Fruit fly (Drosophila melanogaster) whole organism, embryonic: ENCODE data around the gene Mlp84B.
A peak's percentile ranks its signal among the peaks of the same experiment; 100 is the strongest.

Source experiments
- ATbp ChIP-seq: fragments of 200-800 bp; sonication (Bioruptor generic); optimal IDR thresholded peaks from 2 replicates; lab custom pipeline; 2017; ENCODE audit warnings: missing biosample characterization, mild to moderate bottlenecking, missing genetic modification characterization, missing genetic modification reagents
- B-H2 ChIP-seq: fragments of 200-800 bp; sonication (Bioruptor generic); optimal IDR thresholded peaks from 2 replicates; lab custom pipeline; 2018; ENCODE audit warnings: missing biosample characterization, mild to moderate bottlenecking, missing genetic modification characterization
- CG10654 ChIP-seq: fragments of 200-800 bp; sonication (Bioruptor generic); optimal IDR thresholded peaks from 2 replicates; lab custom pipeline; 2016; ENCODE audit warnings: missing biosample characterization, missing genetic modification characterization
- CG11456 ChIP-seq: fragments of 200-800 bp; sonication (Bioruptor generic); IDR thresholded peaks from 3 replicates; pipeline ENCODE4 v1.3.6; 2022; ENCODE audit warnings: missing biosample characterization, missing genetic modification characterization
- CG13123 ChIP-seq: fragments of 200-800 bp; sonication (Bioruptor generic); optimal IDR thresholded peaks from 2 replicates; lab custom pipeline; 2016; ENCODE audit warnings: missing biosample characterization, missing genetic modification characterization
- CG13296 ChIP-seq: fragments of 200-800 bp; sonication (Bioruptor generic); optimal IDR thresholded peaks from 3 replicates; lab custom pipeline; 2018; ENCODE audit warnings: missing biosample characterization, mild to moderate bottlenecking, missing genetic modification characterization
- CG15269 ChIP-seq: fragments of 200-800 bp; sonication (Bioruptor generic); optimal IDR thresholded peaks from 2 replicates; lab custom pipeline; 2018; ENCODE audit warnings: missing biosample characterization, mild to moderate bottlenecking, missing genetic modification characterization, moderate library complexity
- CG30020 ChIP-seq: fragments of 200-800 bp; optimal IDR thresholded peaks from 2 replicates; lab custom pipeline; 2019; ENCODE audit warnings: missing biosample characterization, mild to moderate bottlenecking, missing genetic modification characterization, moderate library complexity
- CG31388 ChIP-seq: fragments of 200-800 bp; sonication (Bioruptor generic); optimal IDR thresholded peaks from 2 replicates; lab custom pipeline; 2016; ENCODE audit warnings: missing biosample characterization, missing genetic modification characterization
- CG33213 ChIP-seq: fragments of 200-800 bp; sonication (Bioruptor generic); optimal IDR thresholded peaks from 3 replicates; lab custom pipeline; 2016; ENCODE audit warnings: missing biosample characterization, missing genetic modification characterization
- CG4854 ChIP-seq: fragments of 200-800 bp; sonication (Bioruptor generic); optimal IDR thresholded peaks from 2 replicates; lab custom pipeline; 2016; ENCODE audit warnings: missing biosample characterization, missing genetic modification characterization, inconsistent platforms
- CG7745 ChIP-seq: fragments of 200-800 bp; sonication (Bioruptor generic); optimal IDR thresholded peaks from 2 replicates; lab custom pipeline; 2018; ENCODE audit warnings: missing biosample characterization, mild to moderate bottlenecking, missing genetic modification characterization, moderate library complexity
- CG7786 ChIP-seq: fragments of 200-800 bp; sonication (Bioruptor generic); optimal IDR thresholded peaks from 2 replicates; lab custom pipeline; 2016; ENCODE audit warnings: missing biosample characterization, missing genetic modification characterization
- CG8388 ChIP-seq: fragments of 200-800 bp; sonication (Bioruptor generic); optimal IDR thresholded peaks from 2 replicates; lab custom pipeline; 2019; ENCODE audit warnings: missing biosample characterization, mild to moderate bottlenecking, missing genetic modification characterization, moderate library complexity
- CG9215 ChIP-seq: fragments of 200-800 bp; sonication (Bioruptor generic); IDR thresholded peaks from 2 replicates; pipeline ENCODE4 v1.3.6; 2022; ENCODE audit warnings: missing biosample characterization, missing genetic modification characterization
- CTCF ChIP-seq: fragments of 200-800 bp; sonication (Bioruptor generic); optimal IDR thresholded peaks from 2 replicates; lab custom pipeline; 2017; ENCODE audit warnings: missing biosample characterization, mild to moderate bottlenecking, missing genetic modification characterization, moderate library complexity
- Chrac-16 ChIP-seq: fragments of 200-800 bp; sonication (Bioruptor generic); optimal IDR thresholded peaks from 3 replicates; lab custom pipeline; 2016; ENCODE audit warnings: missing biosample characterization, missing genetic modification characterization
- Dip2 ChIP-seq: fragments of 200-800 bp; sonication (Bioruptor generic); IDR thresholded peaks from 2 replicates; pipeline ENCODE4 v1.3.6; 2022; ENCODE audit warnings: missing biosample characterization, missing genetic modification characterization
- Fer1 ChIP-seq: fragments of 200-800 bp; sonication (Bioruptor generic); optimal IDR thresholded peaks from 2 replicates; lab custom pipeline; 2017; ENCODE audit warnings: missing biosample characterization, mild to moderate bottlenecking, missing genetic modification characterization
- H2.0 ChIP-seq: fragments of 200-800 bp; sonication (Bioruptor generic); IDR thresholded peaks from 2 replicates; pipeline ENCODE4 v1.3.6; 2022; ENCODE audit warnings: missing biosample characterization, missing genetic modification characterization
- Hand ChIP-seq: fragments of 200-800 bp; sonication (Bioruptor generic); optimal IDR thresholded peaks from 2 replicates; lab custom pipeline; 2017; ENCODE audit warnings: mild to moderate bottlenecking, missing biosample characterization, missing genetic modification reagents, missing genetic modification characterization
- Hmr ChIP-seq: fragments of 200-800 bp; sonication (Bioruptor generic); optimal IDR thresholded peaks from 3 replicates; lab custom pipeline; 2017; ENCODE audit warnings: mild to moderate bottlenecking, missing biosample characterization, missing genetic modification reagents, missing genetic modification characterization
- Hr78 ChIP-seq, 2 experiments: fragments of 200-800 bp in 1 of 2; fragments of >200 bp in 1 of 2; sonication (Bioruptor generic) in 1 of 2; optimal IDR thresholded peaks; 2 replicates each; lab custom pipeline; 2017 to 2019; ENCODE audit warnings: missing biosample characterization in 2 of 2, missing genetic modification characterization in 2 of 2, mild to moderate bottlenecking in 1 of 2, moderate library complexity in 1 of 2
- Lpt ChIP-seq: fragments of >200 bp; optimal IDR thresholded peaks from 2 replicates; lab custom pipeline; 2018; ENCODE audit warnings: missing biosample characterization, missing genetic modification characterization
- MBD-R2 ChIP-seq: fragments of 200-800 bp; sonication (Bioruptor generic); IDR thresholded peaks from 2 replicates; pipeline ENCODE4 v1.3.6; 2022; ENCODE audit warnings: missing biosample characterization, missing genetic modification characterization
- Mes4 ChIP-seq: fragments of 200-800 bp; sonication (Bioruptor generic); optimal IDR thresholded peaks from 2 replicates; lab custom pipeline; 2016; ENCODE audit warnings: missing biosample characterization, missing genetic modification characterization
- Six4 ChIP-seq: fragments of 200-800 bp; sonication (Bioruptor generic); optimal IDR thresholded peaks from 2 replicates; lab custom pipeline; 2016; ENCODE audit warnings: missing biosample characterization, missing genetic modification characterization
- abd-A ChIP-seq: fragments of 200-800 bp; sonication (Bioruptor generic); optimal IDR thresholded peaks from 3 replicates; lab custom pipeline; 2019; ENCODE audit warnings: missing biosample characterization, mild to moderate bottlenecking, missing genetic modification characterization, moderate library complexity
- al ChIP-seq: fragments of 200-800 bp; sonication (Bioruptor generic); IDR thresholded peaks from 2 replicates; pipeline ENCODE4 v1.3.6; 2022; ENCODE audit warnings: missing biosample characterization, missing genetic modification characterization
- cato ChIP-seq: fragments of 200-800 bp; sonication (Bioruptor generic); optimal IDR thresholded peaks from 2 replicates; lab custom pipeline; 2016; ENCODE audit warnings: missing biosample characterization, missing genetic modification characterization, borderline replicate concordance
- dan ChIP-seq: fragments of 200-800 bp; sonication (Bioruptor generic); IDR thresholded peaks from 2 replicates; pipeline ENCODE4 v1.3.6; 2022; ENCODE audit warnings: missing biosample characterization, missing genetic modification characterization
- danr ChIP-seq: fragments of 200-800 bp; sonication (Bioruptor generic); IDR thresholded peaks from 2 replicates; pipeline ENCODE4 v1.3.6; 2022; ENCODE audit warnings: missing biosample characterization, missing genetic modification characterization
- en ChIP-seq: fragments of 200-800 bp; sonication (Bioruptor generic); optimal IDR thresholded peaks from 2 replicates; lab custom pipeline; 2016; ENCODE audit warnings: missing biosample characterization, missing genetic modification characterization
- gem ChIP-seq: fragments of 200-800 bp; sonication (Bioruptor generic); optimal IDR thresholded peaks from 2 replicates; lab custom pipeline; 2019; ENCODE audit warnings: missing biosample characterization, mild to moderate bottlenecking, missing genetic modification characterization, moderate library complexity
- ham ChIP-seq: fragments of 200-800 bp; sonication (Bioruptor generic); IDR thresholded peaks from 2 replicates; pipeline ENCODE4 v1.3.6; 2022; ENCODE audit warnings: missing biosample characterization, missing genetic modification characterization
- jumu ChIP-seq: fragments of 200-800 bp; sonication (Bioruptor generic); optimal IDR thresholded peaks from 3 replicates; lab custom pipeline; 2016; ENCODE audit warnings: missing biosample characterization, missing genetic modification characterization
- kah ChIP-seq: fragments of 200-800 bp; sonication (Bioruptor generic); optimal IDR thresholded peaks from 2 replicates; lab custom pipeline; 2018; ENCODE audit warnings: missing biosample characterization, mild to moderate bottlenecking, missing genetic modification characterization
- knrl ChIP-seq: fragments of 200-800 bp; sonication (Bioruptor generic); IDR thresholded peaks from 3 replicates; pipeline ENCODE4 v1.3.6; 2022; ENCODE audit warnings: missing biosample characterization, missing genetic modification characterization; ENCODE audit not compliant: partially characterized antibody
- luna ChIP-seq: fragments of 200-800 bp; sonication (Bioruptor generic); optimal IDR thresholded peaks from 2 replicates; lab custom pipeline; 2016; ENCODE audit warnings: missing biosample characterization, missing genetic modification characterization
- pan ChIP-seq, 4 experiments: fragments of >200 bp in 3 of 4; fragments of 200-800 bp in 1 of 4; sonication (Bioruptor generic) in 1 of 4; optimal IDR thresholded peaks in 3 of 4; IDR thresholded peaks in 1 of 4; 2 replicates each; pipeline versions ENCODE4 v1.3.6 to Lab custom; 2017 to 2022; ENCODE audit warnings: missing biosample characterization in 2 of 4, missing genetic modification characterization in 2 of 4, mixed read lengths in 1 of 4
- pros ChIP-seq: fragments of 200-800 bp; sonication (Bioruptor generic); optimal IDR thresholded peaks from 3 replicates; lab custom pipeline; 2019; ENCODE audit warnings: missing biosample characterization, mild to moderate bottlenecking, missing genetic modification characterization, moderate library complexity
- sens ChIP-seq: fragments of 200-800 bp; sonication (Bioruptor generic); peaks from one replicate; lab custom pipeline; 2016; ENCODE audit warnings: missing biosample characterization, missing genetic modification characterization
- slp2 ChIP-seq: fragments of 200-800 bp; sonication (Bioruptor generic); optimal IDR thresholded peaks from 2 replicates; lab custom pipeline; 2016; ENCODE audit warnings: missing biosample characterization, missing genetic modification characterization
- sna ChIP-seq: fragments of 200-800 bp; sonication (Bioruptor generic); IDR thresholded peaks from 2 replicates; pipeline ENCODE4 v1.3.6; 2022; ENCODE audit warnings: missing biosample characterization, missing genetic modification characterization; ENCODE audit not compliant: partially characterized antibody
- sqz ChIP-seq: fragments of 200-800 bp; sonication (Bioruptor generic); optimal IDR thresholded peaks from 3 replicates; lab custom pipeline; 2018; ENCODE audit warnings: missing biosample characterization, mild to moderate bottlenecking, missing genetic modification characterization
- trh ChIP-seq: fragments of 200-800 bp; sonication (Bioruptor generic); optimal IDR thresholded peaks from 2 replicates; lab custom pipeline; 2016; ENCODE audit warnings: missing biosample characterization, missing genetic modification characterization
- wdn ChIP-seq: fragments of 200-800 bp; sonication (Bioruptor generic); IDR thresholded peaks from 2 replicates; pipeline ENCODE4 v1.3.6; 2022; ENCODE audit warnings: missing biosample characterization, missing genetic modification characterization
- zf30C ChIP-seq: fragments of 200-800 bp; sonication (Bioruptor generic); optimal IDR thresholded peaks from 3 replicates; lab custom pipeline; 2018; ENCODE audit warnings: missing biosample characterization, mild to moderate bottlenecking, missing genetic modification characterization
- zfh1 ChIP-seq: fragments of 200-800 bp; sonication (Bioruptor generic); IDR thresholded peaks from 3 replicates; pipeline ENCODE4 v1.3.6; 2022; ENCODE audit warnings: missing biosample characterization, missing genetic modification characterization

The Mlp84B gene

DNA sequence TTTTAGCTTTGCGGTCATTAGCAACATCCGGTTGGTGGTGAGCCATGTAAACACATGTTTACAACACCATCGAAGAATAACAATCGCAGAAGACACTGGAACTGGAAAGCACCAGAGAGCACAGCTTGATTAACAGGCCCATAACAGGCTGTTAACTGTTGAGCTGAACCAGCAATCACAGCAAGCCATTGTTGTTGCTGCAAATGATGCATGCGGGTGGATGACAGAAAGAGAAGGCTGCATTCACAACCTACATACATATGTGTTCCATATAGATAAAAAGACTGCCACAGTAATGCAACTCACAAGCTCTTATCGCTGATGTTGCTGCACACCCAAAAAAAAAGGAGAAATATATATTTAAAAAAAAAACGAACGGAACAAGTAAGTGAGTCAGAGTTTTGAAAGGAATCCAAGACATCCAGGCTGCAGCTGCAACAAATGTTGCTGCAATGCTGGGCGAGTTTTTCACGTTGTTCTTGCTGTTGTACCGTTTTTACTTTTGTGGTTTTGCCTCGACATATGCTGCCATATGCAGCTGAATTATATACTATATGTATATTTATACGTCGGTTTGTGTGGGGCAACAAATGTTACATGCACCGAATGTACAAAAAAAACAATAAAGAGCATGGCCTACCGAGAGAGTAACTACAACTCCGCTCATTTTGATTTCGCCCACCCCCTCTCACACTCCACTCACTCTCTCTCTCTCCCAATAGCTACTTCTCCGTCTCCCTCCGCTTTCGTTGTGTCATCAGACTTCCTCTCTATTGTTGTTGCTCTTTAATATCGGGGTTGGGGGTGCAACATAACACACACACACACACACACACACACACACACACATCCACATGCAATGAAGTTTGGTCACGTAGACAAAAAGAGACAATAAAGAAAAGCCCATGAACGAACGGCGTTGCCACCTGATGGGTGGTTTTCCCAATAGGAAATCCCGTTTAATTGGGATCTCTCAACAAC is 14.4 kb downstream of the Mlp84B start (continued):
- TF ChIP-seq CG4854 (GFP tag; lab: Kevin White, UChicago), result no peak
- TF ChIP-seq CG31388 (GFP tag; lab: Kevin White, UChicago), result no peak
- TF ChIP-seq en (GFP tag; lab: Kevin White, UChicago), result no peak
- TF ChIP-seq CG9215 (GFP tag; lab: Robert Waterston, UW), result no peak
- peak; percentile 31 for TF ChIP-seq kah (GFP tag; lab: Kevin White, UChicago)
- no peak for TF ChIP-seq gem (tag; lab: Kevin White, UChicago)
- no peak for TF ChIP-seq CTCF
- TF ChIP-seq Six4 (GFP tag; lab: Kevin White, UChicago), result no peak
- TF ChIP-seq CG11456, result no peak
- no peak for TF ChIP-seq Hand
- TF ChIP-seq CG7786, result no peak
- TF ChIP-seq CG8388 (GFP tag; lab: Kevin White, UChicago), result no peak
- TF ChIP-seq Chrac-16 (GFP tag; lab: Kevin White, UChicago), result no peak
- TF ChIP-seq jumu (GFP tag; lab: Kevin White, UChicago), result no peak
- no peak for TF ChIP-seq H2.0 (GFP tag; lab: Robert Waterston, UW)
- TF ChIP-seq Hmr, result no peak
- no peak for TF ChIP-seq al (GFP tag; lab: Robert Waterston, UW)
- no peak for TF ChIP-seq Fer1 (GFP tag; lab: Kevin White, UChicago)
- TF ChIP-seq cato (GFP tag; lab: Kevin White, UChicago), result no peak
- no peak for TF ChIP-seq luna
- TF ChIP-seq sens (GFP tag; lab: Kevin White, UChicago), result peak; percentile 63
- peak; percentile 84 for TF ChIP-seq sqz (GFP tag; lab: Kevin White, UChicago)
- no peak for TF ChIP-seq wdn (GFP tag; lab: Robert Waterston, UW)
- no peak for TF ChIP-seq knrl
- TF ChIP-seq zfh1 (GFP tag; lab: Robert Waterston, UW), result peak; percentile 36; the same call in 1 of the 3 replicates
- no peak for TF ChIP-seq CG7745
- no peak for TF ChIP-seq danr (GFP tag; lab: Robert Waterston, UW)
- TF ChIP-seq CG10654, result no peak
- TF ChIP-seq slp2 (GFP tag; lab: Kevin White, UChicago), result no peak
- no peak for TF ChIP-seq CG30020 (tag; lab: Kevin White, UChicago)
- TF ChIP-seq ham (GFP tag; lab: Robert Waterston, UW), result no peak
- peak; percentile 83 for TF ChIP-seq pros (GFP tag; lab: Kevin White, UChicago)
- no peak for TF ChIP-seq pan (optimal IDR thresholded peaks at IDR 0.05; lab: Kevin White, UChicago)
- TF ChIP-seq pan (GFP tag; optimal IDR thresholded peaks at IDR 0.05 in 1 of 2, IDR thresholded peaks at IDR 0.05 in 1 of 2), result peak in 1 of 2 experiments; percentile 21
- TF ChIP-seq ATbp (GFP tag; lab: Kevin White, UChicago), result no peak
- TF ChIP-seq trh (GFP tag; lab: Kevin White, UChicago), result no peak
- TF ChIP-seq CG33213, result no peak
- TF ChIP-seq CG15269 (tag; lab: Kevin White, UChicago), result no peak
- TF ChIP-seq Lpt, result peak; percentile 73
- no peak for TF ChIP-seq Mes4 (GFP tag; lab: Kevin White, UChicago)
- no peak for TF ChIP-seq CG13296 (GFP tag; lab: Kevin White, UChicago)
- peak; percentile 84 for TF ChIP-seq abd-A (tag; lab: Kevin White, UChicago)
- TF ChIP-seq B-H2 (GFP tag; lab: Kevin White, UChicago), result no peak
- peak in 1 of 2 experiments; percentile 14 for TF ChIP-seq Hr78 (GFP tag; optimal IDR thresholded peaks at IDR 0.05; lab: Kevin White, UChicago)
- no peak for TF ChIP-seq dan
- no peak for TF ChIP-seq sna (GFP tag; lab: Robert Waterston, UW)
- TF ChIP-seq zf30C (GFP tag; lab: Kevin White, UChicago), result no peak
- TF ChIP-seq Dip2 (GFP tag; lab: Robert Waterston, UW), result no peak
- TF ChIP-seq CG13123 (GFP tag; lab: Kevin White, UChicago), result no peak
- TF ChIP-seq MBD-R2 (GFP tag; lab: Robert Waterston, UW), result no peak
